Fruit fly (Drosophila melanogaster): ENCODE results near the gene aly.
A peak's percentile ranks its signal among the peaks of the same experiment; 100 is the strongest.

DNA sequence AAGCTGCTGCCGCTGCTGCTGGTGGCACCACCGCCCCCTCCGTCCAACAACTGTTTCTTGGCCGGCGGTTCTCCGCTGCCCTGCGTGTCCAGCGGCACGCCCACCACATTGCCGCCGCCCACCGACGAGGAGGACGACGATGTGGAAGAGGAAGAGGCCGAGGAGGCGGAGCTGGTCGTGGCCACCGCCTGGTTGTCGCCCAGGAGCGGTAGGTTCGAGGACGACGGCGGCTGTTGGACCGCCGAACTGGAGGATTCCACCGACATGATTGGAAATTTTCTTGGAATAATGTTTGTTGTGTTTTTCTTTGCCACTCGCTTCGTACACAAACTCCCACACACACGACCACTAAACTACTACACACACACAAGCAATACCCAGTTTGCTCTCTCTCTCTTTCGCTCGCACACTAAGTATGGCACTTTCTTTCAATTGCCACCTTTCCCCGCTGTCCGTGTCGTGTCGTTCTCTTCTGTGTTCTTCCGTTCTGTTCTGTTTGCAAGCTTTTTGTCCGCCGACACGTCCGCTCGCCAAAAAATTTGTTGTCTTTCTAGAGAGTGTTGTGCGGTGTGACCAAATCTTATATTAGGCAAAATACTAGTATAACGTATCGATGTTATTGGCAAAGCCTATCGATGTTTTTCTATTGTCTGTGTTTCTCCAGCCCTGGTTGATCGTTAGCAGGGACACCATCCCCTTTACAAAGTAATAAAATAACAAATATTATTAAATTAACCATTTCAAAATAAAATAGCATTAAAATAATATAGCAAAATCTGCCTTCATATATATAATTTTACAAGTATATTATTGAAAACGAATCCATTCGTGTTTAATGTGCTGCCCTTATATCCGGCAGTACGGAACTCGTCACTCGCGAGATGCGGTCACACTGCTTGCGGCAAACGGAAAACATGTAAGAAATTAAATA, 44.2 kb upstream of the aly start, which contains the start of the genes CG32486 and PAN3:
- TF ChIP-seq CG4854 (GFP tag; optimal IDR thresholded peaks at IDR 0.05) (no peak), HLH3B (GFP tag; IDR thresholded peaks at IDR 0.05) (peak; percentile 19; the same call in 1 of the 2 replicates), fu2 (GFP tag; optimal IDR thresholded peaks at IDR 0.05) (no peak), Rfx (GFP tag; IDR thresholded peaks at IDR 0.05) (peak; percentile 65), CG8281 (tag; optimal IDR thresholded peaks at IDR 0.05) (no peak), Tbp (GFP tag; optimal IDR thresholded peaks at IDR 0.05) (no peak), Deaf1 (tag; optimal IDR thresholded peaks at IDR 0.05) (peak; percentile 55), CG11560 (tag; IDR thresholded peaks at IDR 0.05) (peak; percentile 22; the same call in 1 of the 3 replicates), CG18476 (GFP tag; optimal IDR thresholded peaks at IDR 0.05) (no peak), lov (optimal IDR thresholded peaks at IDR 0.05) (no peak), lov (GFP tag; IDR thresholded peaks at IDR 0.05) (peak; percentile 68; the same call in 1 of the 3 replicates), Sin3A (optimal IDR thresholded peaks at IDR 0.05) (peak; percentile 85)

All from whole organism, embryonic.